Worm (Caenorhabditis elegans) whole organism, young adult: ENCODE measurements around the gene lmtr-3.
A peak's percentile ranks its signal among the peaks of the same experiment; 100 is the strongest.

ENCODE experiments used
- B0019.2 ChIP-seq: fragments of 200-800 bp; sonication (Bioruptor generic); conservative IDR thresholded peaks from 2 replicates; pipeline ENCODE4 v1.3.6; 2022; ENCODE audit warnings: missing genetic modification reagents, missing genetic modification characterization, missing compliant biosample characterization
- B0336.3 ChIP-seq: fragments of 200-800 bp; sonication (Bioruptor generic); IDR thresholded peaks from 2 replicates; pipeline ENCODE4 v1.3.6; 2022; ENCODE audit warnings: missing genetic modification characterization, missing compliant biosample characterization
- K11D2.4 ChIP-seq: fragments of 200-800 bp; sonication (Bioruptor generic); IDR thresholded peaks from 2 replicates; pipeline ENCODE4 v1.3.6; 2022; ENCODE audit warnings: missing genetic modification reagents, missing genetic modification characterization, missing compliant biosample characterization
- Y53F4B.3 ChIP-seq: fragments of 200-800 bp; sonication (Bioruptor generic); IDR thresholded peaks from 2 replicates; pipeline ENCODE4 v1.3.6; 2022; ENCODE audit warnings: missing genetic modification reagents, missing genetic modification characterization, missing compliant biosample characterization
- Y53G8AR.9 ChIP-seq: fragments of 200-800 bp; sonication (Bioruptor generic); conservative IDR thresholded peaks from 2 replicates; pipeline ENCODE4 v1.3.6; 2022; ENCODE audit warnings: missing genetic modification reagents, missing genetic modification characterization, missing compliant biosample characterization
- aptf-2 ChIP-seq: fragments of 200-800 bp; sonication (Bioruptor generic); conservative IDR thresholded peaks from 2 replicates; pipeline ENCODE4 v1.3.6; 2022; ENCODE audit warnings: missing genetic modification reagents, missing genetic modification characterization, missing compliant biosample characterization
- athp-1 ChIP-seq: sonication (generic microtip); optimal IDR thresholded peaks from 2 replicates; lab custom pipeline; 2017; ENCODE audit warnings: mild to moderate bottlenecking, missing genetic modification characterization, missing compliant biosample characterization
- attf-5 ChIP-seq: fragments of 200-800 bp; sonication (Bioruptor generic); optimal IDR thresholded peaks from 2 replicates; lab custom pipeline; 2018; ENCODE audit warnings: mild to moderate bottlenecking, missing genetic modification characterization, missing compliant biosample characterization
- attf-6 ChIP-seq: fragments of 200-800 bp; sonication (Bioruptor generic); IDR thresholded peaks from 2 replicates; pipeline ENCODE4 v1.3.6; 2022; ENCODE audit warnings: missing genetic modification reagents, missing genetic modification characterization, missing compliant biosample characterization
- bed-1 ChIP-seq: fragments of 200-800 bp; sonication (Bioruptor generic); IDR thresholded peaks from 2 replicates; pipeline ENCODE4 v1.3.6; 2022; ENCODE audit warnings: missing genetic modification reagents, missing genetic modification characterization, missing compliant biosample characterization
- bed-2 ChIP-seq: fragments of 200-800 bp; sonication (Bioruptor generic); IDR thresholded peaks from 2 replicates; pipeline ENCODE4 v1.3.6; 2022; ENCODE audit warnings: missing genetic modification reagents, missing genetic modification characterization, missing compliant biosample characterization
- ccch-3 ChIP-seq: fragments of 200-800 bp; sonication (Bioruptor generic); optimal IDR thresholded peaks from 2 replicates; lab custom pipeline; 2018; ENCODE audit warnings: mild to moderate bottlenecking, missing genetic modification characterization, missing compliant biosample characterization
- ceh-100 ChIP-seq: fragments of 200-800 bp; sonication (Bioruptor generic); IDR thresholded peaks from 2 replicates; pipeline ENCODE4 v1.3.6; 2022; ENCODE audit warnings: missing genetic modification reagents, missing genetic modification characterization, missing compliant biosample characterization
- ceh-40 ChIP-seq: fragments of 200-800 bp; sonication (Bioruptor generic); IDR thresholded peaks from 2 replicates; pipeline ENCODE4 v1.3.6; 2022; ENCODE audit warnings: missing genetic modification characterization, missing compliant biosample characterization
- ceh-58 ChIP-seq: fragments of 200-800 bp; sonication (Bioruptor generic); IDR thresholded peaks from 2 replicates; pipeline ENCODE4 v1.3.6; 2022; ENCODE audit warnings: missing genetic modification characterization, missing compliant biosample characterization
- egl-18 ChIP-seq: fragments of 200-800 bp; sonication (Bioruptor generic); IDR thresholded peaks from 2 replicates; pipeline ENCODE4 v1.3.6; 2022; ENCODE audit warnings: missing genetic modification reagents, missing genetic modification characterization, missing compliant biosample characterization
- egrh-3 ChIP-seq: fragments of 200-800 bp; sonication (Bioruptor generic); IDR thresholded peaks from 2 replicates; pipeline ENCODE4 v1.3.6; 2022; ENCODE audit warnings: missing genetic modification reagents, missing genetic modification characterization, missing compliant biosample characterization
- him-1 ChIP-seq: sonication (generic microtip); optimal IDR thresholded peaks from 2 replicates; lab custom pipeline; 2016; ENCODE audit warnings: missing genotype, missing genetic modification reagents, missing genetic modification characterization, missing compliant biosample characterization
- hlh-26 ChIP-seq: fragments of 200-800 bp; sonication (Bioruptor generic); conservative IDR thresholded peaks from 2 replicates; pipeline ENCODE4 v1.3.6; 2022; ENCODE audit warnings: missing genetic modification reagents, missing genetic modification characterization, missing compliant biosample characterization
- hrde-1 ChIP-seq: sonication (generic microtip); optimal IDR thresholded peaks from 2 replicates; lab custom pipeline; 2016; ENCODE audit warnings: missing genetic modification characterization, mild to moderate bottlenecking, missing compliant biosample characterization, moderate library complexity, missing genotype, missing genetic modification reagents, borderline replicate concordance
- let-607 ChIP-seq, 2 experiments: fragments of 200-800 bp in 1 of 2; sonication (Bioruptor generic) in 1 of 2; sonication (generic microtip) in 1 of 2; optimal IDR thresholded peaks; 2 replicates each; lab custom pipeline; 2016 to 2018; ENCODE audit warnings: mild to moderate bottlenecking in 2 of 2, missing compliant biosample characterization in 2 of 2, missing genetic modification characterization in 2 of 2, moderate library complexity in 2 of 2, missing genotype in 1 of 2
- lin-40 ChIP-seq: sonication (generic microtip); optimal IDR thresholded peaks from 2 replicates; lab custom pipeline; 2016; ENCODE audit warnings: missing genetic modification characterization, mild to moderate bottlenecking, missing compliant biosample characterization, missing genotype, missing genetic modification reagents
- lir-1 ChIP-seq: fragments of 200-800 bp; sonication (Bioruptor generic); conservative IDR thresholded peaks from 2 replicates; pipeline ENCODE4 v1.3.6; 2022; ENCODE audit warnings: missing genetic modification reagents, missing genetic modification characterization, missing compliant biosample characterization
- lsy-27 ChIP-seq: sonication (generic microtip); optimal IDR thresholded peaks from 2 replicates; lab custom pipeline; 2017; ENCODE audit warnings: missing genetic modification characterization, mild to moderate bottlenecking, missing compliant biosample characterization, antibody characterized with exemption, missing genotype, borderline replicate concordance; ENCODE audit not compliant: insufficient read depth
- madf-10 ChIP-seq: sonication (generic microtip); optimal IDR thresholded peaks from 2 replicates; lab custom pipeline; 2016; ENCODE audit warnings: mild to moderate bottlenecking, missing genetic modification characterization, missing compliant biosample characterization
- madf-6 ChIP-seq: fragments of 200-800 bp; sonication (Bioruptor generic); IDR thresholded peaks from 2 replicates; pipeline ENCODE4 v1.3.6; 2022; ENCODE audit warnings: missing genetic modification reagents, missing genetic modification characterization, missing compliant biosample characterization
- madf-8 ChIP-seq: fragments of 200-800 bp; sonication (Bioruptor generic); conservative IDR thresholded peaks from 2 replicates; pipeline ENCODE4 v1.3.6; 2022; ENCODE audit warnings: missing genetic modification reagents, missing genetic modification characterization, missing compliant biosample characterization
- mel-28 ChIP-seq: sonication (generic microtip); optimal IDR thresholded peaks from 2 replicates; lab custom pipeline; 2016; ENCODE audit warnings: borderline replicate concordance, mild to moderate bottlenecking, missing genetic modification characterization, missing compliant biosample characterization
- mxl-1 ChIP-seq: sonication (generic microtip); optimal IDR thresholded peaks from 2 replicates; lab custom pipeline; 2016; ENCODE audit warnings: missing genetic modification characterization, missing compliant biosample characterization
- nfya-1 ChIP-seq: sonication (generic microtip); optimal IDR thresholded peaks from 2 replicates; lab custom pipeline; 2017; ENCODE audit warnings: antibody characterized with exemption, missing compliant biosample characterization, missing genetic modification characterization, borderline replicate concordance; ENCODE audit not compliant: insufficient read depth
- nhr-120 ChIP-seq: fragments of 200-800 bp; sonication (Bioruptor generic); IDR thresholded peaks from 2 replicates; pipeline ENCODE4 v1.3.6; 2022; ENCODE audit warnings: missing genetic modification characterization, missing compliant biosample characterization
- nhr-90 ChIP-seq: sonication (generic microtip); optimal IDR thresholded peaks from 2 replicates; lab custom pipeline; 2016; ENCODE audit warnings: missing genotype, mild to moderate bottlenecking, missing genetic modification characterization, missing compliant biosample characterization
- rcor-1 ChIP-seq: fragments of 200-800 bp; sonication (Bioruptor generic); IDR thresholded peaks from 2 replicates; pipeline ENCODE4 v1.3.6; 2022; ENCODE audit warnings: missing genetic modification reagents, missing genetic modification characterization, missing compliant biosample characterization
- rec-8 ChIP-seq, 2 experiments: sonication (generic microtip); optimal IDR thresholded peaks; 2 replicates each; lab custom pipeline; 2016; ENCODE audit warnings: mild to moderate bottlenecking in 2 of 2, missing genetic modification characterization in 2 of 2, missing genetic modification reagents in 2 of 2, missing genotype in 2 of 2, missing biosample characterization in 1 of 2, missing compliant biosample characterization in 1 of 2, moderate library complexity in 1 of 2
- sdz-38 ChIP-seq: sonication (generic microtip); optimal IDR thresholded peaks from 2 replicates; lab custom pipeline; 2016; ENCODE audit warnings: missing genotype, missing genetic modification characterization, missing compliant biosample characterization
- somi-1 ChIP-seq: fragments of 200-800 bp; sonication (Bioruptor generic); optimal IDR thresholded peaks from 2 replicates; lab custom pipeline; 2018; ENCODE audit warnings: mild to moderate bottlenecking, missing genetic modification characterization, missing compliant biosample characterization
- sptf-2 ChIP-seq: fragments of 200-800 bp; sonication (Bioruptor generic); optimal IDR thresholded peaks from 2 replicates; lab custom pipeline; 2018; ENCODE audit warnings: mild to moderate bottlenecking, missing genetic modification characterization, missing compliant biosample characterization
- tlf-1 ChIP-seq: fragments of 200-800 bp; sonication (Bioruptor generic); optimal IDR thresholded peaks from 2 replicates; lab custom pipeline; 2018; ENCODE audit warnings: mild to moderate bottlenecking, missing genetic modification characterization, missing compliant biosample characterization
- unc-62 ChIP-seq: fragments of 150-350 bp; optimal IDR thresholded peaks from 2 replicates; lab custom pipeline; 2014; ENCODE audit warnings: missing biosample characterization, missing genetic modification reagents, missing genetic modification characterization
- xnd-1 ChIP-seq: sonication (generic microtip); optimal IDR thresholded peaks from 2 replicates; lab custom pipeline; 2016; ENCODE audit warnings: missing genotype, missing genetic modification reagents, missing genetic modification characterization, missing compliant biosample characterization
- ztf-18 ChIP-seq: sonication (generic microtip); optimal IDR thresholded peaks from 2 replicates; lab custom pipeline; 2016; ENCODE audit warnings: missing genotype, mild to moderate bottlenecking, missing genetic modification characterization, missing compliant biosample characterization
- ztf-26 ChIP-seq: sonication (generic microtip); optimal IDR thresholded peaks from 2 replicates; lab custom pipeline; 2017; ENCODE audit warnings: missing genetic modification characterization, missing compliant biosample characterization

lmtr-3 gene

DNA sequence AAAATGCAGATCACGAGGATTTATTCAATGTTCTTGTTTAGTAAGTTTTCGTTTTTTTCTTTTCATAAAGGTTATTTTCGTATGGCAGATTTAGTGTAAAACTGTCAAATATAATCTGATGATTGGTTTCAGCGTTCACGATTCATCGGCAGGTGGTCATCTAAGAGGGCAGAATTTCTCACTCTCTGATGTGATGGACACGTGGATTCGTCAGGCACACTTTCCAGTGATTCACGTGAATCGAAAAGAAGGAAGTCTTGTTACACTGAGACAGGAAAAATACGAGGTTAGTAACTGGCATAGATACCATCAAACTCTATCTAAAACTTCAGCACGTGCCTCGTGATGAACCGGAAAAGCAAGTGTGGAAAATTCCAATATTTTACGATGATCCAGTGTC, 29.3 kb upstream of the lmtr-3 start:
- TF ChIP-seq ztf-26 (peak; percentile 78), lin-40 (tag; lab: Kevin White, UChicago) (peak; percentile 51), bed-1 (GFP tag; lab: Robert Waterston, UW) (no peak), somi-1 (GFP tag; lab: Kevin White, UChicago) (peak; percentile 43)

DNA sequence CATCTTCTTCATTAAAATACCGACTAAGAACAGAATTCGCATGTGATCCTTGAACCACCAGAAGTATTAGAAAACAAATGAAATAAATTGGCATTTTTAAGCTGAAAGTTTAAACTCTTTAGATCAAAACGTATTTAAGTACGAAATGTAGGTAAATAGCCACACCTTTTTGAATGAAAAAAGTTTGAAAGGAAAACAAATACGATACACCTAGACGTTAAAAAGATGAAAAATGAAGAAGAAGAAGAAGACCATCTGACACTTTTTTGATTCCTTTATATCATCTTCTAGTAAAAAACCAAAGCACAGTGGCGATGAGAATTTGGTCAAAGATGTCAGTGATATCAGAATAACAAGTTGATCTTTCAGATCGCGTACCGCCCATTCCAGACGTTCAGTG, 28.1 kb upstream of the lmtr-3 start, which contains the start of gene Y42A5A.3:
Gene Y42A5A.3 (minus strand): TSS at position 101 of the 400 bp plus-strand sequence.
- TF ChIP-seq aptf-2 (GFP tag; lab: Robert Waterston, UW): no peak
- no peak for TF ChIP-seq hlh-26
- no peak for TF ChIP-seq unc-62 (GFP tag; lab: Kevin White, UChicago)
- TF ChIP-seq mel-28: no peak
- TF ChIP-seq hrde-1 (tag; lab: Kevin White, UChicago): no peak
- TF ChIP-seq sptf-2 (GFP tag; lab: Kevin White, UChicago): no peak
- no peak for TF ChIP-seq nhr-90 (tag; lab: Kevin White, UChicago)
- no peak for TF ChIP-seq attf-5 (GFP tag; lab: Kevin White, UChicago)
- no peak for TF ChIP-seq ceh-40 (GFP tag; lab: Robert Waterston, UW)
- no peak for TF ChIP-seq tlf-1 (GFP tag; lab: Kevin White, UChicago)
- TF ChIP-seq rec-8 (tag; optimal IDR thresholded peaks at IDR 0.05; lab: Kevin White, UChicago): no peak
- no peak for TF ChIP-seq madf-10 (tag; lab: Kevin White, UChicago)

DNA sequence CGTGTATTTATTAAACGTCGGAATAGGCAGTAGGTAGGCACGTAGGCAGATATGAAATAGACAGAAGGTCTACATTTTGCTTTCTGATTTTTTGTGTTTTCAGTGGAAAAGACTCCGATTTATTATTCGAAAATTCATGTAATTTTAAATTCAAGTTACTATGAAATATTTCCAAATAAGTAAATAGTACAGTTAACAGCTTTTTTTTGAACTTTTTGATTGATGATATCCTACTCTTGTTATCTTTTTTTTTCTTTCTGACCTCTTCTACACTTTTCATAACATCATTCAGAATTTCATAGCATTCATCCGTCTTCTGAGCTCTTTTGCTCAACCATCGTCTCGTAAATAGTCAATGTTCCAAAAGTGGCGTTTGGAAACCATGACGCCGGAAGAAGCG, 25.4 kb upstream of the lmtr-3 start, which contains the start of gene cdkl-1:
Gene cdkl-1 (plus strand): TSS at position 301 of the 400 bp plus-strand sequence.
- TF ChIP-seq K11D2.4: no peak
- no peak for TF ChIP-seq bed-2 (GFP tag; lab: Robert Waterston, UW)
- no peak for TF ChIP-seq madf-8
- TF ChIP-seq nfya-1 (tag; lab: Kevin White, UChicago): no peak
- no peak for TF ChIP-seq attf-6
- TF ChIP-seq ccch-3 (GFP tag; lab: Kevin White, UChicago): no peak
- no peak for TF ChIP-seq B0336.3 (GFP tag; lab: Robert Waterston, UW)
- TF ChIP-seq egl-18 (GFP tag; lab: Robert Waterston, UW): no peak
- TF ChIP-seq Y53F4B.3 (GFP tag; lab: Robert Waterston, UW): no peak
- no peak for TF ChIP-seq ceh-100 (GFP tag; lab: Robert Waterston, UW)
- TF ChIP-seq lsy-27 (tag; lab: Kevin White, UChicago): no peak
- TF ChIP-seq madf-6: no peak
- no peak for TF ChIP-seq rec-8 (tag; optimal IDR thresholded peaks at IDR 0.05; lab: Kevin White, UChicago)
- TF ChIP-seq egrh-3 (GFP tag; lab: Robert Waterston, UW): no peak
- no peak for TF ChIP-seq rcor-1 (GFP tag; lab: Robert Waterston, UW)
- TF ChIP-seq nhr-120 (GFP tag; lab: Robert Waterston, UW): no peak
- no peak for TF ChIP-seq ceh-58 (GFP tag; lab: Robert Waterston, UW)
- TF ChIP-seq him-1 (tag; lab: Kevin White, UChicago): no peak
- TF ChIP-seq, all 124 proteins: peak for 0

DNA sequence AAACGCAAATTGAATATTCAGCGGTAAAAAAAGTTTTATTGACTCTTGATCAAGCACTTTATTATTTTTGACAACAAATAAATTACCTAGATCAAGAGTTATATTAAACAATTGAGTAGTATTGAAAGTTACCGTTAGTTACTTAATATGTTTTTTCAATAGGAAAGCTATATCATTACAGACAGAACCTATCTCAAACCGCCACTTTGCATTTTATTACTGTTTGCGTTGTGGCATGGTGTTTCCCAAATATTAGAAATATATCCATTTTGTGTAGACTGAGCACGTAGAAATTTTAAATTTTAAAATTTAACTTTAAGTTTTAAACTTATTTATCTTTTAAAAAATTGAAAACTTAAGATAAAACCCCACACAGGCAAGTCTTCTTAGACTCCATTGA, 19.6 kb upstream of the lmtr-3 start:
- TF ChIP-seq hlh-26: no peak
- TF ChIP-seq lir-1 (GFP tag; lab: Robert Waterston, UW): no peak
- TF ChIP-seq nfya-1 (tag; lab: Kevin White, UChicago): no peak
- no peak for TF ChIP-seq athp-1
- TF ChIP-seq sdz-38: no peak
- no peak for TF ChIP-seq B0019.2
- TF ChIP-seq mxl-1 (tag; lab: Kevin White, UChicago): no peak
- no peak for TF ChIP-seq bed-2 (GFP tag; lab: Robert Waterston, UW)
- TF ChIP-seq ztf-18 (tag; lab: Kevin White, UChicago): no peak
- no peak for TF ChIP-seq xnd-1 (tag; lab: Kevin White, UChicago)
- no peak for TF ChIP-seq mel-28
- no peak for TF ChIP-seq Y53G8AR.9 (GFP tag; lab: Robert Waterston, UW)
- TF ChIP-seq nhr-120 (GFP tag; lab: Robert Waterston, UW): no peak
- no peak for TF ChIP-seq let-607 (tag; optimal IDR thresholded peaks at IDR 0.05; lab: Kevin White, UChicago)
